Worm (Caenorhabditis elegans) whole organism, L4 larva: ENCODE data around the gene F46C3.6.

Source experiments
- dmd-9 ChIP-seq: fragments of 200-800 bp; sonication (Bioruptor generic); IDR thresholded peaks from 2 replicates; pipeline ENCODE4 v1.3.6; 2022; ENCODE audit warnings: missing genetic modification reagents, missing genetic modification characterization, missing compliant biosample characterization
- lin-13 ChIP-seq: fragments of 150-350 bp; optimal IDR thresholded peaks from 2 replicates; lab custom pipeline; 2014; ENCODE audit warnings: missing biosample characterization, missing genetic modification reagents, missing genetic modification characterization
- unc-62 ChIP-seq, 3 experiments: fragments of 150-350 bp in 1 of 3; sonication (generic microtip); optimal IDR thresholded peaks in 2 of 3; peaks in 1 of 3; 1 replicate in 1 of 3; 2 replicates in 2 of 3; lab custom pipeline; 2014 to 2017; ENCODE audit warnings: missing biosample characterization in 3 of 3, missing genetic modification characterization in 3 of 3, missing genetic modification reagents in 3 of 3, missing genotype in 1 of 3
- zag-1 ChIP-seq: fragments of 150-350 bp; optimal IDR thresholded peaks from 2 replicates; lab custom pipeline; 2014; ENCODE audit warnings: missing biosample characterization, missing genetic modification characterization

- TF ChIP-seq zag-1 (tag; lab: Kevin White, UChicago) (no peak), unc-62 (GFP tag; optimal IDR thresholded peaks at IDR 0.05 in 1 of 2; lab: Kevin White, UChicago) (peak in 1 of 2 experiments; percentile 91), unc-62 (tag; optimal IDR thresholded peaks at IDR 0.05; lab: Kevin White, UChicago) (no peak), dmd-9 (GFP tag; lab: Robert Waterston, UW) (no peak), lin-13 (GFP tag; lab: Kevin White, UChicago) (no peak)
These were observed 36.8 kb upstream of the F46C3.6 start for ce11 chrX:11456665-11457064.
